Worm (Caenorhabditis elegans) whole organism, L3 larva: ENCODE measurements around the gene F37A4.2.

ENCODE experiments used
- R02D3.7 ChIP-seq: fragments of 150-350 bp; optimal IDR thresholded peaks from 2 replicates; lab custom pipeline; 2014; ENCODE audit warnings: missing biosample characterization, missing genetic modification characterization
- ZK546.5 ChIP-seq: sonication (generic microtip); optimal IDR thresholded peaks from 2 replicates; lab custom pipeline; 2017; ENCODE audit warnings: missing biosample characterization, missing genetic modification characterization
- aly-2 ChIP-seq: fragments of 150-350 bp; optimal IDR thresholded peaks from 2 replicates; lab custom pipeline; 2014; ENCODE audit warnings: missing biosample characterization, missing genetic modification characterization
- ama-1 ChIP-seq: fragments of 150-350 bp; optimal IDR thresholded peaks from 2 replicates; lab custom pipeline; 2018
- ceh-16 ChIP-seq: sonication (generic microtip); optimal IDR thresholded peaks from 2 replicates; lab custom pipeline; 2017; ENCODE audit warnings: missing biosample characterization, missing genetic modification characterization
- ceh-28 ChIP-seq: fragments of 150-350 bp; optimal IDR thresholded peaks from 2 replicates; lab custom pipeline; 2014; ENCODE audit warnings: missing biosample characterization, missing genetic modification reagents, missing genetic modification characterization
- ceh-82 ChIP-seq: fragments of 150-350 bp; optimal IDR thresholded peaks from 2 replicates; lab custom pipeline; 2014; ENCODE audit warnings: missing biosample characterization, missing genetic modification characterization
- ceh-9 ChIP-seq: sonication (generic microtip); optimal IDR thresholded peaks from 2 replicates; lab custom pipeline; 2018; ENCODE audit warnings: missing biosample characterization, missing genetic modification characterization
- daf-12 ChIP-seq: fragments of 150-350 bp; optimal IDR thresholded peaks from 2 replicates; lab custom pipeline; 2014; ENCODE audit warnings: missing biosample characterization, missing genetic modification reagents, missing genetic modification characterization
- egl-27 ChIP-seq: sonication (generic microtip); optimal IDR thresholded peaks from 4 replicates; lab custom pipeline; 2017; ENCODE audit warnings: missing biosample characterization, missing genetic modification reagents, missing genetic modification characterization
- egl-5 ChIP-seq: fragments of 150-350 bp; optimal IDR thresholded peaks from 2 replicates; lab custom pipeline; 2017; ENCODE audit warnings: missing biosample characterization, missing genetic modification reagents, missing genetic modification characterization, inconsistent platforms
- elt-1 ChIP-seq: fragments of 150-350 bp; optimal IDR thresholded peaks from 2 replicates; lab custom pipeline; 2014; ENCODE audit warnings: missing biosample characterization, missing genetic modification characterization
- elt-2 ChIP-seq: sonication (generic microtip); optimal IDR thresholded peaks from 2 replicates; lab custom pipeline; 2016; ENCODE audit warnings: missing genetic modification reagents, mild to moderate bottlenecking, missing genetic modification characterization, missing compliant biosample characterization
- elt-3 ChIP-seq, 3 experiments: fragments of 150-350 bp in 1 of 3; sonication (generic microtip) in 2 of 3; optimal IDR thresholded peaks; 2 replicates in 2 of 3; 4 replicates in 1 of 3; lab custom pipeline; 2014 to 2017; ENCODE audit warnings: missing biosample characterization in 3 of 3, missing genetic modification characterization in 3 of 3
- eor-1 ChIP-seq, 2 experiments: fragments of 150-350 bp; optimal IDR thresholded peaks; 2 replicates each; lab custom pipeline; 2014 to 2018; ENCODE audit warnings: missing biosample characterization in 2 of 2, missing genetic modification characterization in 2 of 2
- fkh-10 ChIP-seq: sonication (generic microtip); optimal IDR thresholded peaks from 2 replicates; lab custom pipeline; 2017; ENCODE audit warnings: missing biosample characterization, missing genetic modification reagents, missing genetic modification characterization
- hmg-11 ChIP-seq: sonication (generic microtip); optimal IDR thresholded peaks from 2 replicates; lab custom pipeline; 2016; ENCODE audit warnings: missing genetic modification characterization, missing compliant biosample characterization
- jun-1 ChIP-seq: fragments of 150-350 bp; optimal IDR thresholded peaks from 2 replicates; lab custom pipeline; 2014; ENCODE audit warnings: missing biosample characterization, missing genetic modification reagents, missing genetic modification characterization
- lin-15B ChIP-seq: fragments of 150-350 bp; optimal IDR thresholded peaks from 2 replicates; lab custom pipeline; 2014; ENCODE audit warnings: missing biosample characterization, missing genetic modification characterization
- lin-39 ChIP-seq: fragments of 150-350 bp; optimal IDR thresholded peaks from 2 replicates; lab custom pipeline; 2018; ENCODE audit warnings: missing biosample characterization, missing genetic modification reagents, missing genetic modification characterization
- mdl-1 ChIP-seq: fragments of 150-350 bp; optimal IDR thresholded peaks from 2 replicates; lab custom pipeline; 2014; ENCODE audit warnings: missing biosample characterization, missing genetic modification characterization
- mml-1 ChIP-seq: fragments of 150-350 bp; sonication (generic microtip); optimal IDR thresholded peaks from 3 replicates; lab custom pipeline; 2014; ENCODE audit warnings: missing biosample characterization, missing genetic modification characterization
- nfya-1 ChIP-seq: sonication (generic microtip); optimal IDR thresholded peaks from 2 replicates; lab custom pipeline; 2017; ENCODE audit warnings: missing genetic modification characterization, mild to moderate bottlenecking, missing compliant biosample characterization, antibody characterized with exemption, moderate library complexity; ENCODE audit not compliant: insufficient read depth
- nhr-11 ChIP-seq: fragments of 150-350 bp; optimal IDR thresholded peaks from 2 replicates; lab custom pipeline; 2014; ENCODE audit warnings: missing biosample characterization, missing genetic modification characterization
- nhr-12 ChIP-seq: fragments of 150-350 bp; optimal IDR thresholded peaks from 2 replicates; lab custom pipeline; 2014; ENCODE audit warnings: missing biosample characterization, missing genetic modification characterization
- nhr-25 ChIP-seq: sonication (generic microtip); optimal IDR thresholded peaks from 2 replicates; lab custom pipeline; 2017; ENCODE audit warnings: missing biosample characterization, missing genetic modification characterization
- nhr-28 ChIP-seq: fragments of 150-350 bp; optimal IDR thresholded peaks from 2 replicates; lab custom pipeline; 2014; ENCODE audit warnings: missing biosample characterization, missing genetic modification characterization
- pha-4 ChIP-seq: fragments of 150-350 bp; optimal IDR thresholded peaks from 2 replicates; lab custom pipeline; 2014; ENCODE audit warnings: missing biosample characterization, missing genetic modification reagents, missing genetic modification characterization
- skn-1 ChIP-seq: fragments of 150-350 bp; optimal IDR thresholded peaks from 2 replicates; lab custom pipeline; 2014; ENCODE audit warnings: missing biosample characterization, missing genetic modification characterization
- snpc-4 ChIP-seq: fragments of 150-350 bp; optimal IDR thresholded peaks from 2 replicates; lab custom pipeline; 2014; ENCODE audit warnings: missing biosample characterization, missing genetic modification characterization
- tbx-2 ChIP-seq: sonication (generic microtip); optimal IDR thresholded peaks from 2 replicates; lab custom pipeline; 2016; ENCODE audit warnings: mild to moderate bottlenecking, missing genetic modification characterization, missing compliant biosample characterization
- unc-39 ChIP-seq: sonication (generic microtip); optimal IDR thresholded peaks from 4 replicates; lab custom pipeline; 2017; ENCODE audit warnings: missing biosample characterization, missing genetic modification characterization
- unc-62 ChIP-seq: fragments of 150-350 bp; sonication (generic microtip); optimal IDR thresholded peaks from 4 replicates; lab custom pipeline; 2014; ENCODE audit warnings: missing biosample characterization, missing genetic modification reagents, missing genetic modification characterization
- zag-1 ChIP-seq: fragments of 150-350 bp; optimal IDR thresholded peaks from 2 replicates; lab custom pipeline; 2014; ENCODE audit warnings: missing biosample characterization, missing genetic modification characterization
- ztf-11 ChIP-seq: fragments of 150-350 bp; optimal IDR thresholded peaks from 2 replicates; lab custom pipeline; 2014; ENCODE audit warnings: missing biosample characterization, missing genetic modification characterization
- ztf-4 ChIP-seq: fragments of 150-350 bp; optimal IDR thresholded peaks from 2 replicates; lab custom pipeline; 2014; ENCODE audit warnings: missing biosample characterization, missing genetic modification characterization

Gene F37A4.2

DNA sequence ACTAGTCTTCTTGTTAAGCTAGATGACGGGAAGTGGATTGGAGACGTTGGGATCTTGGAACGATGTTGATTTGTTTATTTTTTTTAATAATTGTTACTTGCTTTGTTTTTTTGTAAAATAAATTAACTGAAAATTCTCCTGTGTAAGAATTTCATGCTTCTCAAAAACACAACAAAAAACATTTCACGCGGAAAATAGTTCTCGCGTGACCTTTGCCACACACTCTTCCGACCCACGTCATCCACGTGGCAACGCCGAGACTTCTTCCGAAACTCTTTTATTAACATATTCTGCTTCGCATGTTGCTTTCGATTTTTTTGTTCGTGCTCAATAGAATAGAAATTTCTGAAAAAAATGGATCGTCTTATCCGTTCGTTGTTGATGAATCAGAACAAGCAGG lies 10.7 kb upstream of the F37A4.2 start, which contains the start of gene F37A4.5:
TSS of gene F37A4.5 (plus strand) at position 301 of the 400 bp plus-strand sequence.
- TF ChIP-seq pha-4 (tag; lab: Kevin White, UChicago) (no peak), mdl-1 (tag; lab: Kevin White, UChicago) (no peak), daf-12 (tag; lab: Kevin White, UChicago) (no peak), mml-1 (tag; lab: Kevin White, UChicago) (no peak), nhr-11 (tag; lab: Kevin White, UChicago) (no peak), nhr-12 (tag; lab: Kevin White, UChicago) (no peak), egl-27 (no peak), R02D3.7 (tag; lab: Kevin White, UChicago) (no peak), nfya-1 (tag; lab: Kevin White, UChicago) (no peak), fkh-10 (GFP tag; lab: Kevin White, UChicago) (no peak), lin-15B (tag; lab: Kevin White, UChicago) (no peak), aly-2 (tag; lab: Kevin White, UChicago) (no peak), nhr-25 (tag; lab: Kevin White, UChicago) (no peak), unc-62 (GFP tag; lab: Kevin White, UChicago) (no peak), ceh-28 (tag; lab: Kevin White, UChicago) (no peak), elt-1 (no peak), ama-1 (no peak)
- TF ChIP-seq, all 47 proteins: peak for 0

ce11 chrIII:6713266-6713665 lies 9.0 kb upstream of the F37A4.2 start, which contains the start of gene F37A4.4:
TSS of gene F37A4.4 (plus strand) at chrIII:6713566.
- TF ChIP-seq aly-2 (tag; lab: Kevin White, UChicago) (no peak), tbx-2 (tag; lab: Kevin White, UChicago) (no peak), skn-1 (tag; lab: Kevin White, UChicago) (no peak), egl-5 (tag; lab: Kevin White, UChicago) (no peak)

ce11 chrIII:6718270-6718669 lies 4.0 kb upstream of the F37A4.2 start, which contains the start of gene F37A4.3:
TSS of gene F37A4.3 (plus strand) at chrIII:6718570.
- no peak for TF ChIP-seq egl-27
- TF ChIP-seq mdl-1 (tag; lab: Kevin White, UChicago): no peak
- TF ChIP-seq elt-2 (tag; lab: Kevin White, UChicago): no peak
- TF ChIP-seq mml-1 (tag; lab: Kevin White, UChicago): no peak
- TF ChIP-seq unc-39 (tag; lab: Kevin White, UChicago): no peak
- TF ChIP-seq tbx-2 (tag; lab: Kevin White, UChicago): no peak
- TF ChIP-seq snpc-4 (tag; lab: Kevin White, UChicago): no peak
- no peak for TF ChIP-seq nhr-11 (tag; lab: Kevin White, UChicago)
- no peak for TF ChIP-seq skn-1 (tag; lab: Kevin White, UChicago)
- TF ChIP-seq eor-1 (tag; optimal IDR thresholded peaks at IDR 0.05; lab: Kevin White, UChicago): no peak
- no peak for TF ChIP-seq fkh-10 (GFP tag; lab: Kevin White, UChicago)
- TF ChIP-seq R02D3.7 (tag; lab: Kevin White, UChicago): no peak
- TF ChIP-seq lin-39 (tag; lab: Kevin White, UChicago): no peak
- no peak for TF ChIP-seq ZK546.5 (tag; lab: Kevin White, UChicago)
- no peak for TF ChIP-seq pha-4 (tag; lab: Kevin White, UChicago)
- TF ChIP-seq nhr-25 (tag; lab: Kevin White, UChicago): no peak
- TF ChIP-seq jun-1 (tag; lab: Kevin White, UChicago): no peak
- TF ChIP-seq ceh-28 (tag; lab: Kevin White, UChicago): no peak
- no peak for TF ChIP-seq ceh-16

DNA sequence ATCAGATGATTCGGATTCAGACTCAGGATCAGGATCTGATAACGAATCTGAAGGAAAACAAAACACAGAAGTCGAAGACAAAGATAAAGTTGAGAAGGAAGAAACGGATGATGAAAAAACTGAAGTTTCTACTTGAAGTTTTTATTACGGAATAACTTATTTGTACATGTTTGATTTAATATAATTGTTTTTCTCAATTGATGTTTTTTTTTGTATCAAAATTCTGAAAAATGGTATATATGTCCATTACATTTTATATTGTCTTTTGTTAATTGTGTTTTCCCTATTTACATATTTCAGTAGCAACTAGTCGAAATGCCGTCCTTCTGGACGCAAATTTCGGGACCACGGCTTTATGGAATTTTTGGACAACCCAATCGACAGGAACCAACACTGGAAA lies 835 bp downstream of the F37A4.2 start, which contains the start of gene F37A4.1:
TSS of gene F37A4.1 (plus strand) at position 301 of the 400 bp plus-strand sequence.
- TF ChIP-seq elt-1: no peak
- TF ChIP-seq nhr-28 (tag; lab: Kevin White, UChicago): no peak
- TF ChIP-seq ztf-4 (tag; lab: Kevin White, UChicago): no peak
- no peak for TF ChIP-seq elt-3 (tag; optimal IDR thresholded peaks at IDR 0.05; lab: Kevin White, UChicago)
- no peak for TF ChIP-seq fkh-10 (GFP tag; lab: Kevin White, UChicago)
- no peak for TF ChIP-seq snpc-4 (tag; lab: Kevin White, UChicago)
- TF ChIP-seq hmg-11: no peak
- TF ChIP-seq egl-27: no peak
- no peak for TF ChIP-seq ztf-11 (tag; lab: Kevin White, UChicago)
- TF ChIP-seq lin-39 (tag; lab: Kevin White, UChicago): no peak
- TF ChIP-seq zag-1 (tag; lab: Kevin White, UChicago): no peak
- TF ChIP-seq ZK546.5 (tag; lab: Kevin White, UChicago): no peak
- no peak for TF ChIP-seq daf-12 (tag; lab: Kevin White, UChicago)
- no peak for TF ChIP-seq ceh-9 (tag; lab: Kevin White, UChicago)
- no peak for TF ChIP-seq jun-1 (tag; lab: Kevin White, UChicago)
- no peak for TF ChIP-seq ceh-82 (tag; lab: Kevin White, UChicago)
- TF ChIP-seq nhr-12 (tag; lab: Kevin White, UChicago): no peak
- no peak for TF ChIP-seq pha-4 (tag; lab: Kevin White, UChicago)
- TF ChIP-seq, all 47 proteins: peak for 0
